Worm (Caenorhabditis elegans) whole organism, L2 larva: Measurements from ENCODE around the gene T07D1.3.
A peak's percentile ranks its signal among the peaks of the same experiment; 100 is the strongest.

ENCODE experiments used
- R02D3.7 ChIP-seq: fragments of 150-350 bp; optimal IDR thresholded peaks from 2 replicates; lab custom pipeline; 2014; ENCODE audit warnings: missing biosample characterization, missing genetic modification characterization
- Y55F3AM.14 ChIP-seq: fragments of 200-800 bp; sonication (Bioruptor generic); optimal IDR thresholded peaks from 2 replicates; lab custom pipeline; 2018; ENCODE audit warnings: mild to moderate bottlenecking, missing genetic modification characterization, missing compliant biosample characterization
- alr-1 ChIP-seq: fragments of 150-350 bp; optimal IDR thresholded peaks from 2 replicates; lab custom pipeline; 2014; ENCODE audit warnings: missing biosample characterization, missing genetic modification characterization
- aly-2 ChIP-seq: fragments of 150-350 bp; optimal IDR thresholded peaks from 2 replicates; lab custom pipeline; 2014; ENCODE audit warnings: missing biosample characterization, missing genetic modification characterization
- ama-1 ChIP-seq: fragments of 150-350 bp; optimal IDR thresholded peaks from 2 replicates; lab custom pipeline; 2018; ENCODE audit warnings: inconsistent platforms
- blmp-1 ChIP-seq: sonication (generic microtip); optimal IDR thresholded peaks from 2 replicates; lab custom pipeline; 2017; ENCODE audit warnings: missing genetic modification characterization, mild to moderate bottlenecking, missing compliant biosample characterization, antibody characterized with exemption, moderate library complexity; ENCODE audit not compliant: insufficient read depth
- ceh-16 ChIP-seq: fragments of 150-350 bp; optimal IDR thresholded peaks from 2 replicates; lab custom pipeline; 2014; ENCODE audit warnings: missing biosample characterization, missing genetic modification characterization
- ceh-82 ChIP-seq: fragments of 150-350 bp; optimal IDR thresholded peaks from 2 replicates; lab custom pipeline; 2014; ENCODE audit warnings: missing biosample characterization, missing genetic modification characterization
- crh-2 ChIP-seq: sonication (generic microtip); optimal IDR thresholded peaks from 2 replicates; lab custom pipeline; 2017; ENCODE audit warnings: missing biosample characterization, missing genetic modification characterization
- egl-27 ChIP-seq: sonication (generic microtip); optimal IDR thresholded peaks from 3 replicates; lab custom pipeline; 2017; ENCODE audit warnings: missing biosample characterization, missing genetic modification reagents, missing genetic modification characterization
- elt-1 ChIP-seq: fragments of 150-350 bp; optimal IDR thresholded peaks from 2 replicates; lab custom pipeline; 2014; ENCODE audit warnings: missing biosample characterization, missing genetic modification characterization
- elt-3 ChIP-seq: sonication (generic microtip); optimal IDR thresholded peaks from 2 replicates; lab custom pipeline; 2017; ENCODE audit warnings: missing biosample characterization, missing genetic modification characterization
- fos-1 ChIP-seq: fragments of 150-350 bp; optimal IDR thresholded peaks from 2 replicates; lab custom pipeline; 2014; ENCODE audit warnings: missing biosample characterization, missing genetic modification characterization
- lin-11 ChIP-seq: fragments of 150-350 bp; sonication (generic microtip); optimal IDR thresholded peaks from 2 replicates; lab custom pipeline; 2014; ENCODE audit warnings: missing biosample characterization, missing genetic modification characterization, inconsistent platforms, mixed read lengths
- lin-13 ChIP-seq: fragments of 150-350 bp; optimal IDR thresholded peaks from 2 replicates; lab custom pipeline; 2014; ENCODE audit warnings: missing biosample characterization, missing genetic modification reagents, missing genetic modification characterization
- lsy-2 ChIP-seq, 2 experiments: fragments of 150-350 bp in 1 of 2; sonication (generic microtip) in 1 of 2; optimal IDR thresholded peaks; 2 replicates each; lab custom pipeline; 2014 to 2017; ENCODE audit warnings: missing biosample characterization in 2 of 2, missing genetic modification characterization in 2 of 2
- mab-5 ChIP-seq: fragments of 150-350 bp; optimal IDR thresholded peaks from 2 replicates; lab custom pipeline; 2014; ENCODE audit warnings: missing biosample characterization, missing genetic modification characterization
- mdl-1 ChIP-seq, 2 experiments: fragments of 150-350 bp in 1 of 2; sonication (generic microtip) in 1 of 2; optimal IDR thresholded peaks; 2 replicates each; lab custom pipeline; 2017; ENCODE audit warnings: missing biosample characterization in 2 of 2, missing genetic modification characterization in 2 of 2
- nhr-10 ChIP-seq: sonication (generic microtip); optimal IDR thresholded peaks from 2 replicates; lab custom pipeline; 2017; ENCODE audit warnings: missing biosample characterization, missing genetic modification characterization
- nhr-11 ChIP-seq: fragments of 150-350 bp; optimal IDR thresholded peaks from 2 replicates; lab custom pipeline; 2014; ENCODE audit warnings: missing biosample characterization, missing genetic modification characterization
- nhr-12 ChIP-seq: fragments of 150-350 bp; optimal IDR thresholded peaks from 2 replicates; lab custom pipeline; 2014; ENCODE audit warnings: missing biosample characterization, missing genetic modification characterization
- nhr-129 ChIP-seq: fragments of 150-350 bp; optimal IDR thresholded peaks from 2 replicates; lab custom pipeline; 2014; ENCODE audit warnings: missing biosample characterization, missing genetic modification characterization
- nhr-23 ChIP-seq: fragments of 150-350 bp; optimal IDR thresholded peaks from 2 replicates; lab custom pipeline; 2014; ENCODE audit warnings: missing biosample characterization, missing genetic modification reagents, missing genetic modification characterization
- nhr-25 ChIP-seq: fragments of 150-350 bp; sonication (generic microtip); optimal IDR thresholded peaks from 3 replicates; lab custom pipeline; 2014; ENCODE audit warnings: missing biosample characterization, missing genetic modification characterization
- nhr-6 ChIP-seq: fragments of 150-350 bp; optimal IDR thresholded peaks from 2 replicates; lab custom pipeline; 2014; ENCODE audit warnings: missing biosample characterization, missing genetic modification characterization
- peb-1 ChIP-seq: fragments of 150-350 bp; optimal IDR thresholded peaks from 2 replicates; lab custom pipeline; 2014; ENCODE audit warnings: missing biosample characterization, missing genetic modification characterization
- sem-4 ChIP-seq: fragments of 150-350 bp; optimal IDR thresholded peaks from 2 replicates; lab custom pipeline; 2014; ENCODE audit warnings: missing biosample characterization, missing genetic modification reagents, missing genetic modification characterization
- skn-1 ChIP-seq: sonication (generic microtip); optimal IDR thresholded peaks from 2 replicates; lab custom pipeline; 2017; ENCODE audit warnings: missing biosample characterization, missing genetic modification characterization
- sma-3 ChIP-seq: sonication (generic microtip); optimal IDR thresholded peaks from 2 replicates; lab custom pipeline; 2016; ENCODE audit warnings: missing genetic modification reagents, missing genetic modification characterization, missing compliant biosample characterization
- sma-9 ChIP-seq, 2 experiments: fragments of 150-350 bp in 1 of 2; sonication (generic microtip) in 1 of 2; optimal IDR thresholded peaks; 2 replicates each; lab custom pipeline; 2014 to 2016; ENCODE audit warnings: missing genetic modification characterization in 2 of 2, mild to moderate bottlenecking in 1 of 2, missing biosample characterization in 1 of 2, missing compliant biosample characterization in 1 of 2, missing genetic modification reagents in 1 of 2, moderate library complexity in 1 of 2
- snpc-4 ChIP-seq: fragments of 150-350 bp; optimal IDR thresholded peaks from 2 replicates; lab custom pipeline; 2014; ENCODE audit warnings: missing biosample characterization, missing genetic modification characterization
- unc-55 ChIP-seq: fragments of 150-350 bp; sonication (generic microtip); optimal IDR thresholded peaks from 3 replicates; lab custom pipeline; 2014; ENCODE audit warnings: missing biosample characterization, missing genetic modification reagents, missing genetic modification characterization
- unc-62 ChIP-seq: fragments of 150-350 bp; optimal IDR thresholded peaks from 2 replicates; lab custom pipeline; 2014; ENCODE audit warnings: missing biosample characterization, missing genetic modification reagents, missing genetic modification characterization
- zag-1 ChIP-seq: fragments of 150-350 bp; optimal IDR thresholded peaks from 2 replicates; lab custom pipeline; 2014; ENCODE audit warnings: missing biosample characterization, missing genetic modification characterization
- ztf-4 ChIP-seq: fragments of 150-350 bp; optimal IDR thresholded peaks from 2 replicates; lab custom pipeline; 2014; ENCODE audit warnings: missing biosample characterization, missing genetic modification characterization

The T07D1.3 gene

DNA sequence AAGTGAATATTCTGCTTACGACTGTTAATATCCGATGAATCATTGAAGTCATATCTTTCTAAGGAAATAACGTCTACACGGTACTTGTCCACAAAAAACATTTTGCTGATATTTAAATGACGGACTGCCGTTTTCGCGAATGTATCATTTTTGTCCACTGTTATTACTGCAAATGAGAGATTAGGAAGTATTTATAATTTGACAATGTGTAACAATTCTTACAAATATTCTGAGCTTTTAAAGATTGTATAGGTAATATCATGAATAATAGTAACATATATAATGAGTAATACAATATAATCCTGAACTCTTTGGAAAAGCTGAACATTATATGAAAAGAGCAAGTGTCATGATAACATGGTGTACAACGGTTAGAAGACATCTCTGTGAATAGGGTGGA is 23.4 kb downstream of the T07D1.3 start, which contains the start of gene glr-7:
Gene glr-7, minus strand, starts transcription at position 101 of the 400 bp plus-strand sequence.
- TF ChIP-seq sem-4 (tag; lab: Kevin White, UChicago) (no peak), egl-27 (tag; lab: Kevin White, UChicago) (no peak), skn-1 (tag; lab: Kevin White, UChicago) (no peak), nhr-25 (tag; lab: Kevin White, UChicago) (no peak), alr-1 (tag; lab: Kevin White, UChicago) (no peak), fos-1 (tag; lab: Kevin White, UChicago) (no peak), sma-9 (GFP tag; optimal IDR thresholded peaks at IDR 0.05; lab: Kevin White, UChicago) (no peak), sma-9 (tag; optimal IDR thresholded peaks at IDR 0.05; lab: Kevin White, UChicago) (no peak), R02D3.7 (tag; lab: Kevin White, UChicago) (no peak)

DNA sequence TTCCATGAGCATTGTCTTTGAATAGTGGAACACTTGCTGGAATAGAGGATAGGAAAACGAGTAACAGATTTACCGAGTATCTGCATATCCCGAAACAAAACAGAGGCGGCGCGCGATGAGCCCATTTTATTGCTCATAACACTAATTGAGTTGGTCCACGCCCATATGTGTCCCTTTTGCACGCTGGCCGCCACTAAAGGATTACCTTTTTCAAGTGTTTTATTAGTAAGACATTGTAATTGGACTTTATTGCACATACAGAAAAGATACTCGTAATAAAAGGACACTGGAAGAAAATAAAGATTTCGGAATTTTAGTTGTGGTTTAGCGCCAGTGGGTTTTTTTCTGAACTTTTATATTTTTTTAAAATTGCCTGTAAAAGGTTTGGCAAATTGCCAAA is 29.9 kb downstream of the T07D1.3 start, which contains the start of gene hlh-15:
Gene hlh-15, minus strand, starts transcription at position 101 of the 400 bp plus-strand sequence.
- TF ChIP-seq ceh-82 (tag; lab: Kevin White, UChicago) (no peak), zag-1 (tag; lab: Kevin White, UChicago) (no peak), nhr-11 (tag; lab: Kevin White, UChicago) (no peak), snpc-4 (tag; lab: Kevin White, UChicago) (no peak), lsy-2 (tag; optimal IDR thresholded peaks at IDR 0.05; lab: Kevin White, UChicago) (no peak), mdl-1 (tag; optimal IDR thresholded peaks at IDR 0.05; lab: Kevin White, UChicago) (no peak), ama-1 (no peak), elt-3 (tag; lab: Kevin White, UChicago) (no peak), alr-1 (tag; lab: Kevin White, UChicago) (no peak), lin-13 (GFP tag; lab: Kevin White, UChicago) (no peak), unc-62 (GFP tag; lab: Kevin White, UChicago) (no peak), lin-11 (tag; lab: Kevin White, UChicago) (no peak), unc-55 (GFP tag; lab: Kevin White, UChicago) (no peak), peb-1 (tag; lab: Kevin White, UChicago) (no peak), nhr-10 (tag; lab: Kevin White, UChicago) (no peak), elt-1 (tag; lab: Kevin White, UChicago) (no peak), mab-5 (tag; lab: Kevin White, UChicago) (no peak), sma-3 (no peak), nhr-129 (tag; lab: Kevin White, UChicago) (no peak)

DNA sequence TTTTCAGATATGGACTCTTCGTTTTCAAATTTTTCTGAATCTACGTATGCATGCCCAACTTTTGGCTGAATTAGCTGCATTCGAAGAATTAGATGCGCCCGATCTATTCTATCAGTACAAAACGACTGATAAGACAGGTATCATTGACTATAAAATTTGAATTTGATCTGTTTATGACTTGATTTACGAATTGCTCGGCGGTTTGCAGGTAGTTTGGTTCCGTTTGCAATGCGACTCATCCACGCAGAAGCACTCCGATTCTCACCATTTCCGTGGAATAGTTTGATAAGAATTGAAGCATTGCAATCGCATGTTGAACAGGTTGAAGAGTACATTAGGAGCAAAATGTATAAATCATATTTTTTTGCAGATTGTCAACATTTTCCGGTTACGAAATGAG is 32.2 kb downstream of the T07D1.3 start:
- TF ChIP-seq sma-9 (GFP tag; optimal IDR thresholded peaks at IDR 0.05; lab: Kevin White, UChicago), result peak; percentile 44
- no peak for TF ChIP-seq sma-9 (tag; optimal IDR thresholded peaks at IDR 0.05; lab: Kevin White, UChicago)
- TF ChIP-seq snpc-4 (tag; lab: Kevin White, UChicago), result no peak
- peak; percentile 80 for TF ChIP-seq fos-1 (tag; lab: Kevin White, UChicago)

DNA sequence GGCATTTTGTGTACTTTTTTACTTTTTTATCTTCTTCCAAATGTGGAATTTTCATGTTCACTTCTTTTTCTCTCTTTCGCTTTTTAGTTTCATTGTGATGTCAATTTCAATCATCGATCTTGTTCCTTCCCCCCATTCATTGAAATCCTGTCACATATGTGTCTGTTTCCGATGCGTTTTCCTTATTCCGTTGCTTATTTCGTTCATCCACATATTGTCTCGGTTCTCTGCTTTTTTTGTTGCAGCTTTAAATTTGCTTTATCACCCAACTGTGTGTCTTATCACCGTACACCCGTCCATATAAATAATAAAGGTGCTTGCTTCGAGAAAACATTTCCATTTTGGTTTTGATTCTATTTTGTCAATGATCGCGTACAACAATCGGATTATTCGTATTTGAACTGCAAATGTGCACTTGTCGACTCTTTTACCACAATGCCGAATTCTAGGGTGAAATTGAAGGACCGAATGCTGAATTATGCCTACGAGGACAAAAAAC is 33.9 kb downstream of the T07D1.3 start, which contains the start of the genes C43H6.12 and trpp-12:
Gene C43H6.12, plus strand, starts transcription at position 365 of the 499 bp plus-strand sequence.
Gene trpp-12, plus strand, starts transcription at position 449 of the 499 bp plus-strand sequence.
- TF ChIP-seq alr-1 (tag; lab: Kevin White, UChicago), result no peak
- no peak for TF ChIP-seq crh-2 (tag; lab: Kevin White, UChicago)
- no peak for TF ChIP-seq blmp-1
- TF ChIP-seq ceh-16 (tag; lab: Kevin White, UChicago), result no peak
- no peak for TF ChIP-seq skn-1 (tag; lab: Kevin White, UChicago)
- no peak for TF ChIP-seq aly-2 (tag; lab: Kevin White, UChicago)
- no peak for TF ChIP-seq nhr-6 (tag; lab: Kevin White, UChicago)
- TF ChIP-seq nhr-23, result no peak
- TF ChIP-seq nhr-12 (tag; lab: Kevin White, UChicago), result no peak
- TF ChIP-seq ztf-4, result no peak
- no peak for TF ChIP-seq unc-55 (GFP tag; lab: Kevin White, UChicago)

DNA sequence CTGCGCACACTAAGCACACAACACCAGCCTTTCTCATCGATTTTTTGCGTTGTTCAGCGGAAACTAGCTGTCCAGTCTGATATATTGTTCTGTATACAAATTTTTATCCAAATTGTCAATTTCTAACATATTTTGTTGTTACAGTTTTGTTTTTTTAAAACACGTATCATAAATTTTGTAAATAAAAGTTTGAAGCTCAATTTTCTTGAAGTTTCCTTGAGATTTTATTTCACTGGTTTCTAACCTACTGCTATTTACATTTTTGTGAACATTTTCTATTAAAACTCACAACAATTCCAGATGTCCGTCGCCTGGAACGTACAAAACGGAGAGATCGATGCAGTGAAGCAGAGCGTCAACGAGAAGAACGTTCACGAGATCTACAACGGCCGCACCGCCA is 36.0 kb downstream of the T07D1.3 start, which contains the start of gene mtpn-1:
Gene mtpn-1, plus strand, starts transcription at position 301 of the 400 bp plus-strand sequence.
- TF ChIP-seq lsy-2 (tag; optimal IDR thresholded peaks at IDR 0.05; lab: Kevin White, UChicago) (no peak), crh-2 (tag; lab: Kevin White, UChicago) (no peak), Y55F3AM.14 (GFP tag; lab: Kevin White, UChicago) (no peak)
